Worm (Caenorhabditis elegans) whole organism, L2 larva: ENCODE data around the gene osm-10.

Experiments used
- C34F6.9 ChIP-seq: fragments of 150-350 bp; optimal IDR thresholded peaks from 2 replicates; lab custom pipeline; 2014; ENCODE audit warnings: missing biosample characterization, missing genetic modification characterization
- ZK546.5 ChIP-seq: sonication (generic microtip); optimal IDR thresholded peaks from 2 replicates; lab custom pipeline; 2017; ENCODE audit warnings: missing biosample characterization, missing genetic modification characterization
- aly-2 ChIP-seq: fragments of 150-350 bp; optimal IDR thresholded peaks from 2 replicates; lab custom pipeline; 2014; ENCODE audit warnings: missing biosample characterization, missing genetic modification characterization
- fos-1 ChIP-seq: fragments of 150-350 bp; optimal IDR thresholded peaks from 2 replicates; lab custom pipeline; 2014; ENCODE audit warnings: missing biosample characterization, missing genetic modification characterization
- gmeb-1 ChIP-seq: fragments of 150-350 bp; optimal IDR thresholded peaks from 2 replicates; lab custom pipeline; 2014; ENCODE audit warnings: missing biosample characterization, missing genetic modification characterization
- lin-13 ChIP-seq: fragments of 150-350 bp; optimal IDR thresholded peaks from 2 replicates; lab custom pipeline; 2014; ENCODE audit warnings: missing biosample characterization, missing genetic modification reagents, missing genetic modification characterization
- lin-39 ChIP-seq: fragments of 150-350 bp; optimal IDR thresholded peaks from 2 replicates; lab custom pipeline; 2014; ENCODE audit warnings: missing biosample characterization, missing genetic modification reagents, missing genetic modification characterization
- lsy-2 ChIP-seq, 2 experiments: fragments of 150-350 bp in 1 of 2; sonication (generic microtip) in 1 of 2; optimal IDR thresholded peaks; 2 replicates each; lab custom pipeline; 2014 to 2017; ENCODE audit warnings: missing biosample characterization in 2 of 2, missing genetic modification characterization in 2 of 2
- nhr-11 ChIP-seq: fragments of 150-350 bp; optimal IDR thresholded peaks from 2 replicates; lab custom pipeline; 2014; ENCODE audit warnings: missing biosample characterization, missing genetic modification characterization
- nhr-12 ChIP-seq: fragments of 150-350 bp; optimal IDR thresholded peaks from 2 replicates; lab custom pipeline; 2014; ENCODE audit warnings: missing biosample characterization, missing genetic modification characterization
- snpc-4 ChIP-seq: fragments of 150-350 bp; optimal IDR thresholded peaks from 2 replicates; lab custom pipeline; 2014; ENCODE audit warnings: missing biosample characterization, missing genetic modification characterization
- unc-55 ChIP-seq: fragments of 150-350 bp; sonication (generic microtip); optimal IDR thresholded peaks from 3 replicates; lab custom pipeline; 2014; ENCODE audit warnings: missing biosample characterization, missing genetic modification reagents, missing genetic modification characterization

DNA sequence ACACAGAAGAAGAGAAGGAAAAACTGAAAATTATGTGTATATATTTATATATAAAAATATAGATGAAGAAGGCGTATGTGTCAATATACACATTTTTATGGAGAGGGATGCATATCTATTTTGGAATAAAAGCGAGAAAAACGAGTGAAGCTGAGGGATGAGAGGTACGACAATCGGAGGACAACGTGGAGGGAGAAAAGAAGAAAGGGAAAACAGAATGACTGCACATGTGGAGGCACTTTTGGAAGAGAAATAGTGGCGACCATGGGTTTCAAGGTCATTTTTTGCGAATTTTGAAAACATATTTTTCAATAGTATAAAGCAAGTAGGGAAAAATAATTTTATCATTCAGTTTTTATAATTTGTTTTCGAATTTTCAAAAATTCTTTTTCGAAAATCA, 49.5 kb downstream of the osm-10 start:
- TF ChIP-seq C34F6.9, result peak; percentile 56
- no peak for TF ChIP-seq nhr-11 (tag; lab: Kevin White, UChicago)
- TF ChIP-seq ZK546.5 (tag; lab: Kevin White, UChicago), result no peak
- TF ChIP-seq lin-13 (GFP tag; lab: Kevin White, UChicago), result no peak
- no peak for TF ChIP-seq snpc-4 (tag; lab: Kevin White, UChicago)
- TF ChIP-seq nhr-12 (tag; lab: Kevin White, UChicago), result no peak
- TF ChIP-seq lin-39, result no peak
- TF ChIP-seq aly-2, result no peak
- TF ChIP-seq lsy-2 (tag; optimal IDR thresholded peaks at IDR 0.05; lab: Kevin White, UChicago), result no peak
- no peak for TF ChIP-seq gmeb-1 (tag; lab: Kevin White, UChicago)
- peak; percentile 35 for TF ChIP-seq fos-1 (tag; lab: Kevin White, UChicago)
- peak; percentile 4 for TF ChIP-seq unc-55 (GFP tag; lab: Kevin White, UChicago)
